Fruit fly (Drosophila melanogaster) whole organism, wandering third instar larva: Measurements from ENCODE around the gene CG9922.

Experiments used
- Abd-B ChIP-seq: fragments of >200 bp; optimal IDR thresholded peaks from 2 replicates; lab custom pipeline; 2017; ENCODE audit warnings: missing biosample characterization, missing genetic modification characterization
- CG32264 ChIP-seq: fragments of 200-800 bp; sonication (Bioruptor generic); optimal IDR thresholded peaks from 2 replicates; lab custom pipeline; 2016; ENCODE audit warnings: missing biosample characterization, missing genetic modification characterization
- CG9705 ChIP-seq: fragments of 200-800 bp; sonication (Bioruptor generic); optimal IDR thresholded peaks from 2 replicates; lab custom pipeline; 2018; ENCODE audit warnings: missing biosample characterization, mild to moderate bottlenecking, missing genetic modification characterization
- CrebA ChIP-seq: fragments of 200-800 bp; sonication (Bioruptor generic); optimal IDR thresholded peaks from 2 replicates; lab custom pipeline; 2016; ENCODE audit warnings: missing biosample characterization, mild to moderate bottlenecking, missing genetic modification characterization, borderline replicate concordance
- Dfd ChIP-seq: fragments of >200 bp; optimal IDR thresholded peaks from 2 replicates; lab custom pipeline; 2017; ENCODE audit warnings: missing biosample characterization, missing genetic modification characterization
- Dif ChIP-seq: fragments of 200-275, 200-300 bp; sonication (Bioruptor generic); optimal IDR thresholded peaks from 2 replicates; lab custom pipeline; 2018; ENCODE audit warnings: missing biosample characterization, missing genetic modification characterization; ENCODE audit not compliant: partially characterized antibody
- GATAd ChIP-seq: sonication (Bioruptor generic); optimal IDR thresholded peaks from 2 replicates; lab custom pipeline; 2016; ENCODE audit warnings: missing biosample characterization, missing genetic modification characterization
- HLH106 ChIP-seq: fragments of 200-800 bp; optimal IDR thresholded peaks from 3 replicates; lab custom pipeline; 2019; ENCODE audit warnings: missing biosample characterization, mild to moderate bottlenecking, missing genetic modification characterization, moderate library complexity
- Hnf4 ChIP-seq: fragments of 200-800 bp; sonication (Bioruptor generic); optimal IDR thresholded peaks from 2 replicates; lab custom pipeline; 2016; ENCODE audit warnings: missing biosample characterization, mild to moderate bottlenecking, missing genetic modification characterization
- Hr78 ChIP-seq: fragments of >200 bp; optimal IDR thresholded peaks from 2 replicates; lab custom pipeline; 2017; ENCODE audit warnings: missing biosample characterization, missing genetic modification characterization
- Hr83 ChIP-seq: fragments of 200-300 bp; sonication (Bioruptor generic); optimal IDR thresholded peaks from 2 replicates; lab custom pipeline; 2016; ENCODE audit warnings: missing biosample characterization, mild to moderate bottlenecking, missing genetic modification characterization, moderate library complexity; ENCODE audit not compliant: poor library complexity, severe bottlenecking
- Jra ChIP-seq: sonication (Bioruptor generic); optimal IDR thresholded peaks from 2 replicates; lab custom pipeline; 2016; ENCODE audit warnings: missing biosample characterization, missing genetic modification characterization
- Mio ChIP-seq: sonication (Bioruptor generic); optimal IDR thresholded peaks from 2 replicates; lab custom pipeline; 2016; ENCODE audit warnings: missing biosample characterization, missing genetic modification characterization
- Myc ChIP-seq: fragments of >200 bp; optimal IDR thresholded peaks from 2 replicates; lab custom pipeline; 2017
- N ChIP-seq: fragments of >200 bp; optimal IDR thresholded peaks from 2 replicates; lab custom pipeline; 2018; ENCODE audit warnings: missing biosample characterization, missing external identifiers, missing genetic modification characterization
- OdsH ChIP-seq: fragments of 200-800 bp; sonication (Bioruptor generic); optimal IDR thresholded peaks from 2 replicates; lab custom pipeline; 2016; ENCODE audit warnings: missing biosample characterization, mild to moderate bottlenecking, missing genetic modification characterization
- Rel ChIP-seq, 2 experiments: fragments of 200-800 bp; sonication (Bioruptor generic) in 1 of 2; optimal IDR thresholded peaks; 2 replicates in 1 of 2; 3 replicates in 1 of 2; lab custom pipeline; 2016 to 2019; ENCODE audit warnings: mild to moderate bottlenecking in 2 of 2, missing biosample characterization in 2 of 2, missing genetic modification characterization in 2 of 2, moderate library complexity in 1 of 2
- Sp1 ChIP-seq: fragments of 200-800 bp; sonication (Bioruptor generic); optimal IDR thresholded peaks from 3 replicates; lab custom pipeline; 2019; ENCODE audit warnings: missing biosample characterization, mild to moderate bottlenecking, missing genetic modification characterization, moderate library complexity
- Vsx2 ChIP-seq: fragments of 200-300, 225-300 bp; sonication (Bioruptor generic); optimal IDR thresholded peaks from 2 replicates; lab custom pipeline; 2018; ENCODE audit warnings: missing biosample characterization, missing genetic modification characterization; ENCODE audit not compliant: partially characterized antibody
- br ChIP-seq: fragments of 200-800 bp; sonication (Bioruptor generic); optimal IDR thresholded peaks from 2 replicates; lab custom pipeline; 2016; ENCODE audit warnings: missing biosample characterization, missing genetic modification characterization
- brk ChIP-seq: fragments of 200-800 bp; sonication (Bioruptor generic); optimal IDR thresholded peaks from 2 replicates; lab custom pipeline; 2016; ENCODE audit warnings: missing biosample characterization, mild to moderate bottlenecking, missing genetic modification characterization
- dl ChIP-seq, 2 experiments: fragments of 175-275, 200-275 bp in 1 of 2; fragments of 200-275 bp in 1 of 2; sonication (Bioruptor generic); optimal IDR thresholded peaks; lab custom pipeline; 2018; ENCODE audit warnings: mild to moderate bottlenecking in 2 of 2, missing biosample characterization in 2 of 2, missing genetic modification characterization in 2 of 2, moderate library complexity in 2 of 2; ENCODE audit not compliant: partially characterized antibody in 2 of 2, insufficient read depth in 1 of 2
- ey ChIP-seq: fragments of 200-800 bp; sonication (Bioruptor generic); optimal IDR thresholded peaks from 2 replicates; lab custom pipeline; 2016; ENCODE audit warnings: missing biosample characterization, missing genetic modification characterization
- foxo ChIP-seq, 2 experiments: fragments of 200-800 bp; sonication (Bioruptor generic); optimal IDR thresholded peaks; 2 replicates in 1 of 2; 3 replicates in 1 of 2; lab custom pipeline; 2016 to 2017; ENCODE audit warnings: missing biosample characterization in 2 of 2, missing genetic modification characterization in 2 of 2
- fru ChIP-seq: fragments of 200-800 bp; sonication (Bioruptor generic); optimal IDR thresholded peaks from 3 replicates; lab custom pipeline; 2016; ENCODE audit warnings: missing biosample characterization, mild to moderate bottlenecking, missing genetic modification characterization
- h ChIP-seq: fragments of 200-800 bp; sonication (Bioruptor generic); optimal IDR thresholded peaks from 3 replicates; lab custom pipeline; 2016; ENCODE audit warnings: missing biosample characterization, mild to moderate bottlenecking, missing genetic modification characterization
- jim ChIP-seq: fragments of 175-275, 200-325 bp; sonication (Bioruptor generic); optimal IDR thresholded peaks from 2 replicates; lab custom pipeline; 2016; ENCODE audit warnings: missing biosample characterization, mild to moderate bottlenecking, missing genetic modification characterization
- psq ChIP-seq: fragments of 200-800 bp; sonication (Bioruptor generic); optimal IDR thresholded peaks from 3 replicates; lab custom pipeline; 2017; ENCODE audit warnings: missing biosample characterization, mild to moderate bottlenecking, missing genetic modification characterization, moderate library complexity
- rgr ChIP-seq: fragments of 200-800 bp; sonication (Bioruptor generic); optimal IDR thresholded peaks from 3 replicates; lab custom pipeline; 2016; ENCODE audit warnings: missing biosample characterization, mild to moderate bottlenecking, missing genetic modification characterization
- sv ChIP-seq: fragments of 200-800 bp; sonication (Bioruptor generic); optimal IDR thresholded peaks from 3 replicates; lab custom pipeline; 2016; ENCODE audit warnings: missing biosample characterization, missing genetic modification characterization
- tai ChIP-seq: sonication (Bioruptor generic); optimal IDR thresholded peaks from 2 replicates; lab custom pipeline; 2016; ENCODE audit warnings: missing biosample characterization, missing genetic modification characterization
- woc ChIP-seq: sonication (Bioruptor generic); optimal IDR thresholded peaks from 2 replicates; lab custom pipeline; 2016; ENCODE audit warnings: missing biosample characterization, mild to moderate bottlenecking, missing genetic modification characterization

The CG9922 gene

DNA sequence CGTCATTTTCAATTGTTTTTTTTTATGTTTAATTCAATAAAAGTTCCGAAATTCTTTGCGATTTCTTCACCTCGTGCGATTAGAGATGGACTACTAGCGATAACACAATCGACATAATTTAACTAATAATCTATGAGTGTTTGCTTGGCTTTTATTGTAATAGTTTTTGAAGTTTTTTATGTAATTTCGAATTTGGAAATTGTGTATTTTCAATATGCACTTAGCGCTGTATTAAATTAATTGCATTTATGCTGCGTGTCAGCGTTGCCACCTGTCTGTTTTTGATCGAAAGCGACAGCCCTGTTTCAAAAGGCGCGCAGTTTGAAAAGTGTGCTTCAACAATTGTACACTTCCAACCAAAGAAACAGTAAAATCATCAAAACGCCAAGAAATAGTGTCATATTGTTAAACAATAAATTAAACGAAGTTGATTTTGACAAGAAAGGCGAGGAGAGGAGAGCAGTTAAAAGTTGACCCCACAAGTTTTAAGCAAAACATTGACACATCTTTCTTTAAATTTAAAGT is at the start of gene CG9922:
CG9922 (minus strand) TSS at position 475 of the 525 bp plus-strand sequence.
- TF ChIP-seq Hr78 (GFP tag; lab: Kevin White, UChicago) (no peak), Myc (lab: Kevin White, UChicago) (peak; percentile 24), Sp1 (GFP tag; lab: Kevin White, UChicago) (peak; percentile 35), Hnf4 (GFP tag; lab: Kevin White, UChicago) (peak; percentile 56), psq (peak; percentile 5), GATAd (no peak), Dfd (GFP tag; lab: Kevin White, UChicago) (no peak), brk (GFP tag; lab: Kevin White, UChicago) (peak; percentile 56), foxo (GFP tag; optimal IDR thresholded peaks at IDR 0.05; lab: Kevin White, UChicago) (peak in 1 of 2 experiments; percentile 61), N (GFP tag; lab: Kevin White, UChicago) (no peak), CrebA (GFP tag; lab: Kevin White, UChicago) (no peak), ey (peak; percentile 37), Jra (peak; percentile 35), Vsx2 (GFP tag; lab: Kevin White, UChicago) (peak; percentile 8), tai (GFP tag; lab: Kevin White, UChicago) (peak; percentile 65), fru (GFP tag; lab: Kevin White, UChicago) (peak; percentile 40), HLH106 (tag; lab: Kevin White, UChicago) (peak; percentile 42), CG9705 (GFP tag; lab: Kevin White, UChicago) (peak; percentile 42), Mio (GFP tag; lab: Kevin White, UChicago) (no peak), sv (GFP tag; lab: Kevin White, UChicago) (no peak), Rel (GFP tag; optimal IDR thresholded peaks at IDR 0.05; lab: Kevin White, UChicago) (no peak), Rel (tag; optimal IDR thresholded peaks at IDR 0.05; lab: Kevin White, UChicago) (peak; percentile 30), jim (no peak), rgr (GFP tag; lab: Kevin White, UChicago) (peak; percentile 40), Hr83 (GFP tag; lab: Kevin White, UChicago) (peak; percentile 58), br (GFP tag; lab: Kevin White, UChicago) (peak; percentile 44), OdsH (GFP tag; lab: Kevin White, UChicago) (peak; percentile 50), h (peak; percentile 52)

DNA sequence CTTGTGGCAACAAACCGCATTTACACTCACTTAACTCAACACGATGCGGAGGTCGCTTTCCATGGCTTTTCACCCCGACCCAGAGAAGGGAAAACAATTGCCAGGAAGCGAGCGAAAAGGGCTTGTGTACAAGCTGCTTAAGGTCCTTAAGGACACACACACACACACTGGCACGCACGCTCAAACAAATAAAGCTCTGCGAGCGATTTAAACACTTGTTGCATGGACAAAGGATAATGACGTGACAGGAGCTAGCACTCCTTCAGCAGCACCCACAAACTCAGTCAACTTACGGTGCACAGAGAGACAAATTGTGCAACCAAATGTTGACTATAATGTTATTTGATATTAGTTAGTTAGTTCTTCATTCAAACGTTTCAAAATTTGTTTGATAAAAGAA is 49.4 kb upstream of the CG9922 start:
- no peak for TF ChIP-seq CG32264
- no peak for TF ChIP-seq Dfd (GFP tag; lab: Kevin White, UChicago)
- no peak for TF ChIP-seq Jra
- TF ChIP-seq Hr78 (GFP tag; lab: Kevin White, UChicago) = no peak
- no peak for TF ChIP-seq tai (GFP tag; lab: Kevin White, UChicago)
- no peak for TF ChIP-seq Abd-B (GFP tag; lab: Kevin White, UChicago)
- TF ChIP-seq rgr (GFP tag; lab: Kevin White, UChicago) = no peak
- no peak for TF ChIP-seq jim
- TF ChIP-seq foxo (GFP tag; optimal IDR thresholded peaks at IDR 0.05; lab: Kevin White, UChicago) = no peak
- TF ChIP-seq Dif (GFP tag; lab: Kevin White, UChicago) = no peak
- TF ChIP-seq brk (GFP tag; lab: Kevin White, UChicago) = no peak
- TF ChIP-seq br (GFP tag; lab: Kevin White, UChicago) = no peak
- no peak for TF ChIP-seq ey
- TF ChIP-seq N (GFP tag; lab: Kevin White, UChicago) = no peak
- no peak for TF ChIP-seq woc
- TF ChIP-seq h = no peak
- TF ChIP-seq Vsx2 (GFP tag; lab: Kevin White, UChicago) = no peak
- TF ChIP-seq CG9705 (GFP tag; lab: Kevin White, UChicago) = no peak
- TF ChIP-seq Mio (GFP tag; lab: Kevin White, UChicago) = no peak
- TF ChIP-seq Hnf4 (GFP tag; lab: Kevin White, UChicago) = no peak

DNA sequence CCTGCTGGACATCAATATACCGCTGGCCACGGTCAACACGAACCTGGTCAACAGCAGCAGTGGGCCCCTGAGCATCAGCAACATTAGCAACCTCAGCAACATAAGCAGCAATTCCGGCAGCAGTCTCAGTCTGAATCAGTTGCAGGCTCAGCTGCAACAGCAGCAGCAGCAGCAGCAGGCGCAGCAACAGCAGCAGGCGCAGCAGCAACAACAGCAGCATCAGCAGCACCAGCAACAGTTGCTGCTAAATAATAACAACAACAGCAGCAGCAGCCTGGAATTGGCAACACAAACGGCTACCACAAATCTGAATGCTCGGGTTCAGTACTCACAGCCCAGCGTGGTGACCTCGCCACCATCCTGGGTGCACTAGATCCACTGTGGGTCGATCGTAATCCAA is 45.3 kb upstream of the CG9922 start:
- TF ChIP-seq Dfd (GFP tag; lab: Kevin White, UChicago) (peak; percentile 78), Jra (no peak), br (GFP tag; lab: Kevin White, UChicago) (no peak), Myc (lab: Kevin White, UChicago) (no peak)

DNA sequence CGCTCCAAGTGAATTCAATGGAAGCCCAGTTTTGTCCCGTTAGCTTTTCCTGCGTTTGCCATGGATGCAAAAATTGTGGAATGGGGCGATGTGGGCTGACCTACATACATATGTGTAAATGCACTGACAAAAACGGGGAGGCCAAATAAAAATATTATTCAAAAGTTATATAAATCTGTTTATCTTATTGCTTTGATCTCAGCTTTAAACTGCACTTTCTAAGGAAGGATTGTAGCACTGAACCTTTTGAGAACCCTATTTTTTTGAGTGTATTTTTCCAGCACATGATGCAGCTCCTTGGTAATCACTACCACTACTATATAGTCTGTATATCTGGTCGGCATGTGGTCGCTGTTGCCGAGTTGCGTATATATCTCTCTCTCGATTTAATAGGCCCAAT is 40.8 kb upstream of the CG9922 start:
- TF ChIP-seq dl (GFP tag; optimal IDR thresholded peaks at IDR 0.05; lab: Kevin White, UChicago; ENCODE audit: insufficient read depth in 1 of 2, partially characterized antibody in 2 of 2) (no peak), foxo (GFP tag; optimal IDR thresholded peaks at IDR 0.05; lab: Kevin White, UChicago) (peak in 1 of 2 experiments; percentile 21), fru (GFP tag; lab: Kevin White, UChicago) (peak; percentile 39), psq (peak; percentile 1), HLH106 (tag; lab: Kevin White, UChicago) (peak; percentile 18), h (peak; percentile 28)
